Worm (Caenorhabditis elegans) whole organism, midembryonic: ENCODE measurements around the gene F44E5.4.

Source experiments
- T22C8.4 ChIP-seq: fragments of 200-800 bp; sonication (Bioruptor generic); IDR thresholded peaks from 2 replicates; pipeline ENCODE4 v1.3.6; 2022; ENCODE audit warnings: missing genetic modification characterization, missing compliant biosample characterization
- cog-1 ChIP-seq: sonication (generic microtip); optimal IDR thresholded peaks from 2 replicates; lab custom pipeline; 2016; ENCODE audit warnings: missing genetic modification characterization, missing compliant biosample characterization
- flt-1 ChIP-seq: fragments of 200-800 bp; sonication (Bioruptor generic); IDR thresholded peaks from 2 replicates; pipeline ENCODE4 v1.3.6; 2022; ENCODE audit warnings: missing genetic modification characterization, missing compliant biosample characterization
- klf-2 ChIP-seq: fragments of 200-800 bp; sonication (Bioruptor generic); conservative IDR thresholded peaks from 2 replicates; pipeline ENCODE4 v1.3.6; 2022; ENCODE audit warnings: missing genetic modification reagents, missing genetic modification characterization, missing compliant biosample characterization
- med-1 ChIP-seq: sonication (generic microtip); optimal IDR thresholded peaks from 2 replicates; lab custom pipeline; 2017; ENCODE audit warnings: missing genetic modification characterization, mild to moderate bottlenecking, missing compliant biosample characterization, antibody characterized with exemption, missing genetic modification reagents; ENCODE audit not compliant: insufficient read depth
- ref-1 ChIP-seq: fragments of 200-800 bp; sonication (Bioruptor generic); conservative IDR thresholded peaks from 2 replicates; pipeline ENCODE4 v1.3.6; 2022; ENCODE audit warnings: missing genetic modification reagents, missing genetic modification characterization, missing compliant biosample characterization
- tab-1 ChIP-seq: fragments of 200-800 bp; sonication (Bioruptor generic); IDR thresholded peaks from 2 replicates; pipeline ENCODE4 v1.3.6; 2022; ENCODE audit warnings: missing genetic modification characterization, missing compliant biosample characterization
- ztf-23 ChIP-seq: fragments of 200-800 bp; sonication (Bioruptor generic); IDR thresholded peaks from 2 replicates; pipeline ENCODE4 v1.3.6; 2022; ENCODE audit warnings: missing genetic modification reagents, missing genetic modification characterization, missing compliant biosample characterization
- ztf-29 ChIP-seq: fragments of 200-800 bp; sonication (Bioruptor generic); IDR thresholded peaks from 2 replicates; pipeline ENCODE4 v1.3.6; 2022; ENCODE audit warnings: missing genetic modification reagents, missing genetic modification characterization, missing compliant biosample characterization

The F44E5.4 gene

ce11 chrII:11777893-11778480 is 18.9 kb upstream of the F44E5.4 start, which contains the start of the genes patr-1 and dna-2:
Gene patr-1, minus strand, starts transcription at chrII:11777943.
Gene dna-2, plus strand, starts transcription at chrII:11778430.
- TF ChIP-seq ztf-23 (GFP tag; lab: Robert Waterston, UW) (no peak), ztf-29 (GFP tag; lab: Robert Waterston, UW) (no peak), med-1 (GFP tag; lab: Kevin White, UChicago) (no peak), tab-1 (GFP tag; lab: Robert Waterston, UW) (no peak), klf-2 (GFP tag; lab: Robert Waterston, UW) (no peak), cog-1 (tag; lab: Kevin White, UChicago) (no peak), flt-1 (GFP tag; lab: Robert Waterston, UW) (no peak), ref-1 (GFP tag; lab: Robert Waterston, UW) (no peak), T22C8.4 (GFP tag; lab: Robert Waterston, UW) (no peak)

ce11 chrII:11774218-11774617 is 15.1 kb upstream of the F44E5.4 start, which contains the start of gene F44E5.1:
Gene F44E5.1, minus strand, starts transcription at chrII:11774559.
- TF ChIP-seq klf-2 (GFP tag; lab: Robert Waterston, UW) (no peak), T22C8.4 (GFP tag; lab: Robert Waterston, UW) (no peak), tab-1 (GFP tag; lab: Robert Waterston, UW) (no peak), med-1 (GFP tag; lab: Kevin White, UChicago) (no peak), ztf-23 (GFP tag; lab: Robert Waterston, UW) (no peak), cog-1 (tag; lab: Kevin White, UChicago) (no peak), flt-1 (GFP tag; lab: Robert Waterston, UW) (no peak)

- TF ChIP-seq med-1 (GFP tag; lab: Kevin White, UChicago) (no peak), ztf-23 (GFP tag; lab: Robert Waterston, UW) (no peak), ztf-29 (GFP tag; lab: Robert Waterston, UW) (no peak), flt-1 (GFP tag; lab: Robert Waterston, UW) (no peak), ref-1 (GFP tag; lab: Robert Waterston, UW) (no peak), cog-1 (tag; lab: Kevin White, UChicago) (no peak), klf-2 (GFP tag; lab: Robert Waterston, UW) (no peak), tab-1 (GFP tag; lab: Robert Waterston, UW) (no peak)
These were observed 13.3 kb upstream of the F44E5.4 start, which contains the start of gene F44E5.15 for ce11 chrII:11772364-11772763. Gene F44E5.15, plus strand, starts transcription at chrII:11772664.

ce11 chrII:11766472-11766871 is 7.4 kb upstream of the F44E5.4 start, which contains the start of gene F44E5.2:
Gene F44E5.2, plus strand, starts transcription at chrII:11766772.
- TF ChIP-seq flt-1 (GFP tag; lab: Robert Waterston, UW) (no peak), tab-1 (GFP tag; lab: Robert Waterston, UW) (no peak)

ce11 chrII:11765506-11766152 is 6.5 kb upstream of the F44E5.4 start:
- TF ChIP-seq ref-1 (GFP tag; lab: Robert Waterston, UW): no peak
- 0 out of 2 replicates have a peak, but pooled peaks have one; percentile 28 for TF ChIP-seq tab-1 (GFP tag; lab: Robert Waterston, UW)
- no peak for TF ChIP-seq med-1 (GFP tag; lab: Kevin White, UChicago)

- no peak for TF ChIP-seq flt-1 (GFP tag; lab: Robert Waterston, UW)
- TF ChIP-seq ztf-23 (GFP tag; lab: Robert Waterston, UW): no peak
- no peak for TF ChIP-seq tab-1 (GFP tag; lab: Robert Waterston, UW)
- no peak for TF ChIP-seq klf-2 (GFP tag; lab: Robert Waterston, UW)
- TF ChIP-seq T22C8.4 (GFP tag; lab: Robert Waterston, UW): no peak
- TF ChIP-seq ref-1 (GFP tag; lab: Robert Waterston, UW): no peak
- no peak for TF ChIP-seq cog-1 (tag; lab: Kevin White, UChicago)
- no peak for TF ChIP-seq med-1 (GFP tag; lab: Kevin White, UChicago)
- TF ChIP-seq ztf-29 (GFP tag; lab: Robert Waterston, UW): no peak
These were observed 2.8 kb upstream of the F44E5.4 start for ce11 chrII:11761806-11762512.

DNA sequence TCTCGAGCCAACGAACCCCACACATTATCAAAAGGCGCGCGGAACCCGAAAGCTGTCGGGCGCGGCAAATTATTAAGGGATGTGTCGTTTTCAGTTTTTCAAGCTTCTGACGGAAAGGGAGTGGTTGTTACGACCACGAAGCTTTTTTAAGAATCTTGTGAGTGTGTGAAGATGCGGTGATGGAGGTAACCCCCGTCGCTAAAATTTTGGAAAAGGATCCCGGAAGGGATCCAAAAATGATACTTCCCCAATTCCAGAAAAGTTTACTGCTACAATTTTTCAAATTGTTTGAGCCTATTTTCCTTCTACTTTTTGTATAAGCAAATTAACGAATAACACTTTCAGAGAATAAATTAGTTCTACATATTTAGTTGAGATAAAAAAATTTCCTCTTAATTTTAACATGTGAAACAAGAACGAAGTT is 2.4 kb downstream of the F44E5.4 start:
- TF ChIP-seq cog-1 (tag; lab: Kevin White, UChicago): no peak
- TF ChIP-seq ztf-29 (GFP tag; lab: Robert Waterston, UW): no peak
- TF ChIP-seq klf-2 (GFP tag; lab: Robert Waterston, UW): no peak
- TF ChIP-seq tab-1 (GFP tag; lab: Robert Waterston, UW): no peak
- TF ChIP-seq ztf-23 (GFP tag; lab: Robert Waterston, UW): no peak
- TF ChIP-seq T22C8.4 (GFP tag; lab: Robert Waterston, UW): no peak
- TF ChIP-seq ref-1 (GFP tag; lab: Robert Waterston, UW): no peak
- TF ChIP-seq flt-1 (GFP tag; lab: Robert Waterston, UW): no peak
- no peak for TF ChIP-seq med-1 (GFP tag; lab: Kevin White, UChicago)

DNA sequence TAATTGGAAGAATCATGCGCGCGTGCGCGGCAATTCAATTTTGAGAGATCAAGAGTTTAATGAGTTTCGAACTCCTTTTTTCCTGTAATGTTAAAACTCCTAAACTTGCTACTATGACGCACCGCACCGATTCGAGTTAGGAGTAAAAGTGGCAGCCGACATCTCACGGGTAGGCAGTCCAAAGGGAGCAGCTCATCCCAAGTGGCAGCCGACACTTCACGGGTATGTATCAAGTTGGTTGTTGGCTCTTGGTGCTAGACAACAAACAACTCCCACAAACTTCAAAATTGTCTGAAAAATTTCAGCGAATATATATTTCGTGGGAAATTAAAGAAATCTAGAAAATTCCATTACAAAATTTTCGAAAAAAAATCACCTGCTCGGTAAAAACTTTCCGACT is 5.9 kb downstream of the F44E5.4 start:
- TF ChIP-seq ref-1 (GFP tag; lab: Robert Waterston, UW): no peak
- TF ChIP-seq klf-2 (GFP tag; lab: Robert Waterston, UW): no peak
- TF ChIP-seq tab-1 (GFP tag; lab: Robert Waterston, UW): no peak
- no peak for TF ChIP-seq T22C8.4 (GFP tag; lab: Robert Waterston, UW)
- no peak for TF ChIP-seq med-1 (GFP tag; lab: Kevin White, UChicago)
- no peak for TF ChIP-seq flt-1 (GFP tag; lab: Robert Waterston, UW)
- no peak for TF ChIP-seq ztf-29 (GFP tag; lab: Robert Waterston, UW)
- no peak for TF ChIP-seq ztf-23 (GFP tag; lab: Robert Waterston, UW)
- TF ChIP-seq cog-1 (tag; lab: Kevin White, UChicago): no peak
